Worm (Caenorhabditis elegans): ENCODE data around the gene F46G10.2.

Gene F46G10.2

ce11 chrX:13284091-13284490 is 38.7 kb upstream of the F46G10.2 start, which contains the start of gene cyp-14A4:
Gene cyp-14A4, minus strand, starts transcription at chrX:13284197.
- TF ChIP-seq ceh-90 (tag; optimal IDR thresholded peaks at IDR 0.05) (no peak), F16B12.6 (tag; optimal IDR thresholded peaks at IDR 0.05) (no peak), ceh-88 (GFP tag; IDR thresholded peaks at IDR 0.05) (no peak), hpl-2 (GFP tag; optimal IDR thresholded peaks at IDR 0.05) (no peak), mep-1 (tag; optimal IDR thresholded peaks at IDR 0.05) (no peak), hlh-4 (tag; optimal IDR thresholded peaks at IDR 0.05) (no peak), grh-1 (GFP tag; IDR thresholded peaks at IDR 0.05) (no peak), nhr-11 (tag; optimal IDR thresholded peaks at IDR 0.05) (no peak), unc-130 (tag; optimal IDR thresholded peaks at IDR 0.05) (no peak), lin-13 (GFP tag; optimal IDR thresholded peaks at IDR 0.05) (no peak), unc-86 (tag; optimal IDR thresholded peaks at IDR 0.05) (no peak), nhr-20 (tag; optimal IDR thresholded peaks at IDR 0.05) (no peak), ceh-82 (tag; optimal IDR thresholded peaks at IDR 0.05) (no peak), snu-23 (GFP tag; optimal IDR thresholded peaks at IDR 0.05) (no peak), lin-15B (tag; optimal IDR thresholded peaks at IDR 0.05) (no peak)

ce11 chrX:13284618-13285017 is 38.1 kb upstream of the F46G10.2 start:
- TF ChIP-seq egl-13 (tag; optimal IDR thresholded peaks at IDR 0.05) (no peak), irx-1 (tag; optimal IDR thresholded peaks at IDR 0.05) (no peak), aly-2 (tag; optimal IDR thresholded peaks at IDR 0.05) (no peak), aha-1 (tag; optimal IDR thresholded peaks at IDR 0.05) (no peak), Y116A8C.19 (tag; optimal IDR thresholded peaks at IDR 0.05; ENCODE audit: borderline replicate concordance) (no peak)

- no peak for TF ChIP-seq swsn-7 (tag; optimal IDR thresholded peaks at IDR 0.05)
- TF ChIP-seq ceh-88 (GFP tag; IDR thresholded peaks at IDR 0.05) = no peak
These were observed 36.2 kb upstream of the F46G10.2 start, which contains the start of gene R04D3.2 for ce11 chrX:13286533-13286932. Gene R04D3.2, minus strand, starts transcription at chrX:13286633.

DNA sequence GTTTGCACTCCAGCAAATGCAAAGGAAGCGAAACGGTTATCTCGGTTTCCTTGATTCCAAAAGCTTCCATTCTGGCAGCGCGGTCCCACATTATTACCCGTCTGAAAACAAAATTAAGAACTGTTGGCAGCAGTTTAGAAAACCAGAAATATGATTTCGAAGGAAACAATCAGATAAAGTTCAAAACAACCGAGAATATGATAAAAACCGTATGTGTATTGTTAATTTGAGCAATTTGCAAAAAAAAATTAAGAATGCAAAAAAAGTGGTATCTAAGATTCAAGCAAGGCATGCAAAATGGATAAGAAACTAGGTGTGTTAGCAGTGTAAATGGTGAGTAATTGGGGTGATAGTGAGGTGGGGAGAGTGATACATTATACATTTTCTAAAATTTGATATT is 34.0 kb upstream of the F46G10.2 start, which contains the start of gene R04D3.4:
Gene R04D3.4 (minus strand): TSS at position 101 of the 400 bp plus-strand sequence.
- no peak for TF ChIP-seq grh-1 (GFP tag; IDR thresholded peaks at IDR 0.05)
- no peak for TF ChIP-seq ztf-11 (tag; optimal IDR thresholded peaks at IDR 0.05)
- no peak for TF ChIP-seq blmp-1 (tag; optimal IDR thresholded peaks at IDR 0.05)
- no peak for TF ChIP-seq lir-3 (tag; optimal IDR thresholded peaks at IDR 0.05; ENCODE audit: poor library complexity)
- TF ChIP-seq lin-13 (GFP tag; optimal IDR thresholded peaks at IDR 0.05) = no peak
- no peak for TF ChIP-seq nhr-47 (tag; optimal IDR thresholded peaks at IDR 0.05)
- TF ChIP-seq dpl-1 (GFP tag; optimal IDR thresholded peaks at IDR 0.05) = no peak
- TF ChIP-seq snu-23 (GFP tag; optimal IDR thresholded peaks at IDR 0.05) = no peak
- TF ChIP-seq dsc-1 (tag; optimal IDR thresholded peaks at IDR 0.05) = no peak

DNA sequence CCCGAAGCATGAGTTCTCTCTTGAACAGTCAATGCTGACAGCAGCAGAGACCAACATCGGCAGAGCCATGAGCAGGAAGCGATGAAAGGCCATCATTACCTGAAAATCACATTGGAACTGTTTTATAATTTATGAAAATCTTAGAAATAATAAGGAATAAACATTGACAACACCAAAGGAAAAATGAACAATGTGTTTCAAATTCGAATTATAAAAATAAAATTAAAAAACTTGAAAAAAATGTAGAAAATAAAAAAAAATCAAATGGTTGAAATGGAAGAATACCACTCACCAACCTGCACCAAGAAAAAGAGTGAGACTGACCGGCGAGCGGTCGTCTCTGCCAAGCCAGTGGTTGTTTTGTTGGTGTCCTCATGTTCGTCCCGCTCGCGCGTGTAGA is 32.2 kb upstream of the F46G10.2 start, which contains the start of gene R04D3.3:
Gene R04D3.3 (minus strand): TSS at position 101 of the 400 bp plus-strand sequence.
- TF ChIP-seq ama-1 (optimal IDR thresholded peaks at IDR 0.05) (no peak), nhr-90 (tag; optimal IDR thresholded peaks at IDR 0.05; ENCODE audit: poor library complexity) (no peak), zag-1 (tag; optimal IDR thresholded peaks at IDR 0.05) (no peak), isw-1 (GFP tag; IDR thresholded peaks at IDR 0.05) (no peak), unc-98 (GFP tag; IDR thresholded peaks at IDR 0.05) (no peak), unc-30 (tag; optimal IDR thresholded peaks at IDR 0.05) (no peak), alr-1 (tag; optimal IDR thresholded peaks at IDR 0.05; ENCODE audit: borderline replicate concordance) (no peak), elt-3 (tag; optimal IDR thresholded peaks at IDR 0.05) (no peak), hlh-4 (tag; optimal IDR thresholded peaks at IDR 0.05) (no peak), pag-3 (tag; optimal IDR thresholded peaks at IDR 0.05; ENCODE audit: borderline replicate concordance, insufficient read depth) (no peak), lin-13 (GFP tag; optimal IDR thresholded peaks at IDR 0.05) (no peak), nhr-19 (GFP tag; conservative IDR thresholded peaks at IDR 0.05) (no peak), lsy-2 (tag; optimal IDR thresholded peaks at IDR 0.05) (no peak), unc-130 (tag; optimal IDR thresholded peaks at IDR 0.05) (no peak), nhr-47 (tag; optimal IDR thresholded peaks at IDR 0.05) (no peak), dsc-1 (tag; optimal IDR thresholded peaks at IDR 0.05) (no peak), ztf-4 (tag; optimal IDR thresholded peaks at IDR 0.05) (no peak), ceh-8 (GFP tag; optimal IDR thresholded peaks at IDR 0.05) (no peak), lir-3 (tag; optimal IDR thresholded peaks at IDR 0.05; ENCODE audit: poor library complexity) (no peak)

Data from whole organism, L1 larva.